Fruit fly (Drosophila melanogaster): ENCODE results near the gene alpha-Est2.
A peak's percentile ranks its signal among the peaks of the same experiment; 100 is the strongest.

alpha-Est2 gene

dm6 chr3R:7492099-7492498, 49.5 kb upstream of the alpha-Est2 start (continued):
- TF ChIP-seq CG9437 (GFP tag; optimal IDR thresholded peaks at IDR 0.05) = no peak
- peak; percentile 13 for TF ChIP-seq CG18476 (GFP tag; optimal IDR thresholded peaks at IDR 0.05)
- TF ChIP-seq bowl (GFP tag; IDR thresholded peaks at IDR 0.05) = no peak
- TF ChIP-seq CG12104 (GFP tag; optimal IDR thresholded peaks at IDR 0.05) = no peak
- TF ChIP-seq grn (GFP tag; optimal IDR thresholded peaks at IDR 0.05) = no peak
- TF ChIP-seq mld (GFP tag; IDR thresholded peaks at IDR 0.05; ENCODE audit: partially characterized antibody) = 0 out of 3 replicates have a peak, but pooled peaks have one; percentile 11
- TF ChIP-seq CG9876 (GFP tag; optimal IDR thresholded peaks at IDR 0.05) = no peak
- no peak for TF ChIP-seq CG7745 (tag; optimal IDR thresholded peaks at IDR 0.05)
- no peak for TF ChIP-seq Asciz (GFP tag; optimal IDR thresholded peaks at IDR 0.05)
- TF ChIP-seq Dbx (GFP tag; IDR thresholded peaks at IDR 0.05) = no peak
- TF ChIP-seq CG13123 (GFP tag; optimal IDR thresholded peaks at IDR 0.05) = no peak
- TF ChIP-seq CG6654 (GFP tag; optimal IDR thresholded peaks at IDR 0.05) = no peak
- TF ChIP-seq HmgD (GFP tag; optimal IDR thresholded peaks at IDR 0.05) = no peak
- TF ChIP-seq CG14860 (GFP tag; IDR thresholded peaks at IDR 0.05; ENCODE audit: partially characterized antibody) = peak; percentile 79
- TF ChIP-seq da (GFP tag; optimal IDR thresholded peaks at IDR 0.05) = no peak
- no peak for TF ChIP-seq CG15696 (tag; optimal IDR thresholded peaks at IDR 0.05)
- peak; percentile 33; the same call in 2 of the 3 replicates for TF ChIP-seq knrl (GFP tag; IDR thresholded peaks at IDR 0.05; ENCODE audit: partially characterized antibody)
- TF ChIP-seq dati (GFP tag; IDR thresholded peaks at IDR 0.05) = no peak
- no peak for TF ChIP-seq CG3163 (GFP tag; optimal IDR thresholded peaks at IDR 0.05)
- TF ChIP-seq CG16779 (GFP tag; IDR thresholded peaks at IDR 0.05) = no peak
- TF ChIP-seq BtbVII (GFP tag; optimal IDR thresholded peaks at IDR 0.05) = no peak
- TF ChIP-seq gem (tag; optimal IDR thresholded peaks at IDR 0.05) = peak; percentile 51
- TF ChIP-seq CG31388 (GFP tag; optimal IDR thresholded peaks at IDR 0.05) = no peak
- TF ChIP-seq CG18599 (GFP tag; optimal IDR thresholded peaks at IDR 0.05) = no peak
- no peak for TF ChIP-seq CG15479 (GFP tag; optimal IDR thresholded peaks at IDR 0.05)
- no peak for TF ChIP-seq D19A (tag; optimal IDR thresholded peaks at IDR 0.05)
- TF ChIP-seq Doc3 (GFP tag; IDR thresholded peaks at IDR 0.05; ENCODE audit: partially characterized antibody) = no peak
- no peak for TF ChIP-seq CG10321 (GFP tag; IDR thresholded peaks at IDR 0.05)
- TF ChIP-seq CG11504 (tag; optimal IDR thresholded peaks at IDR 0.05) = peak; percentile 45
- TF ChIP-seq Ets97D (GFP tag; optimal IDR thresholded peaks at IDR 0.05) = no peak
- TF ChIP-seq Tbp (GFP tag; optimal IDR thresholded peaks at IDR 0.05) = no peak
- peak; percentile 85; the same call in 2 of the 4 replicates for TF ChIP-seq chinmo (GFP tag; IDR thresholded peaks at IDR 0.05; ENCODE audit: partially characterized antibody)
- TF ChIP-seq eve (GFP tag; optimal IDR thresholded peaks at IDR 0.05) = no peak
- TF ChIP-seq Meics (GFP tag; optimal IDR thresholded peaks at IDR 0.05) = peak; percentile 26
- TF ChIP-seq CG13624 (GFP tag; optimal IDR thresholded peaks at IDR 0.05) = peak; percentile 32
- TF ChIP-seq C15 (GFP tag; IDR thresholded peaks at IDR 0.05) = no peak
- peak; percentile 9 for TF ChIP-seq bcd (GFP tag; optimal IDR thresholded peaks at IDR 0.05)
- no peak for TF ChIP-seq CG9797 (GFP tag; optimal IDR thresholded peaks at IDR 0.05)
- peak; percentile 5 for TF ChIP-seq CG13894 (tag; optimal IDR thresholded peaks at IDR 0.05)
- no peak for TF ChIP-seq crol (GFP tag; IDR thresholded peaks at IDR 0.05)
- peak; percentile 60; the same call in 2 of the 3 replicates for TF ChIP-seq vnd (GFP tag; IDR thresholded peaks at IDR 0.05; ENCODE audit: partially characterized antibody)
- TF ChIP-seq Hsf (GFP tag; optimal IDR thresholded peaks at IDR 0.05) = no peak
- peak; percentile 47; the same call in 1 of the 3 replicates for TF ChIP-seq ci (GFP tag; IDR thresholded peaks at IDR 0.05)
- TF ChIP-seq kay (GFP tag; optimal IDR thresholded peaks at IDR 0.05) = peak; percentile 11
- TF ChIP-seq gt (GFP tag; IDR thresholded peaks at IDR 0.05) = no peak
- no peak for TF ChIP-seq YL-1 (GFP tag; optimal IDR thresholded peaks at IDR 0.05)
- TF ChIP-seq HLH3B (GFP tag; IDR thresholded peaks at IDR 0.05) = no peak
- TF ChIP-seq Sox100B (GFP tag; optimal IDR thresholded peaks at IDR 0.05) = no peak
- TF ChIP-seq CG2202 (tag; optimal IDR thresholded peaks at IDR 0.05) = no peak
- TF ChIP-seq CG9727 (GFP tag; optimal IDR thresholded peaks at IDR 0.05) = peak; percentile 4
- no peak for TF ChIP-seq jumu (GFP tag; optimal IDR thresholded peaks at IDR 0.05)

Data from whole organism, embryonic.